Worm (Caenorhabditis elegans): ENCODE results near the gene prcc-1.

- TF ChIP-seq dmd-4 (tag; optimal IDR thresholded peaks at IDR 0.05; ENCODE audit: borderline replicate concordance) (no peak), nfya-1 (tag; optimal IDR thresholded peaks at IDR 0.05) (no peak), unc-86 (tag; optimal IDR thresholded peaks at IDR 0.05) (no peak), nhr-11 (tag; optimal IDR thresholded peaks at IDR 0.05) (no peak), sox-2 (GFP tag; IDR thresholded peaks at IDR 0.05) (no peak), K02D7.2 (tag; optimal IDR thresholded peaks at IDR 0.05) (no peak), ama-1 (optimal IDR thresholded peaks at IDR 0.05) (no peak), ceh-22 (tag; optimal IDR thresholded peaks at IDR 0.05) (no peak), syd-9 (tag; optimal IDR thresholded peaks at IDR 0.05) (no peak), F13H6.1 (tag; optimal IDR thresholded peaks at IDR 0.05) (no peak)
Observed at ce11 chrIV:13082836-13083763, 10.5 kb downstream of the prcc-1 start.
